Fruit fly (Drosophila melanogaster) S2 (cell line): ENCODE results near the gene chm.

Experiments
- CG8478 ChIP-seq: fragments of >200 bp; optimal IDR thresholded peaks from 2 replicates; lab custom pipeline; 2018
- CTCF ChIP-seq, 2 experiments: fragments of >200 bp; optimal IDR thresholded peaks; 2 replicates each; lab custom pipeline; 2018

dm6 chr2L:7387813-7388558 lies 24.2 kb upstream of the chm start, which contains the start of the genes CG5149 and gudu:
- TF ChIP-seq CG8478 (lab: Kevin White, UChicago), result no peak
- TF ChIP-seq CTCF (optimal IDR thresholded peaks at IDR 0.05; lab: Kevin White, UChicago), result peak; percentile 80 to 81
